Fruit fly (Drosophila melanogaster) S2 (cell line): ENCODE data around the gene Sar1.

Source experiments
- CG8478 ChIP-seq: fragments of >200 bp; optimal IDR thresholded peaks from 2 replicates; lab custom pipeline; 2018
- CTCF ChIP-seq, 2 experiments: fragments of >200 bp; optimal IDR thresholded peaks; 2 replicates each; lab custom pipeline; 2018

dm6 chr3R:22381077-22381476, 24.6 kb downstream of the Sar1 start, which contains the start of gene CG43342:
- TF ChIP-seq CG8478 (lab: Kevin White, UChicago) (no peak), CTCF (optimal IDR thresholded peaks at IDR 0.05; lab: Kevin White, UChicago) (no peak)
